Fruit fly (Drosophila melanogaster): ENCODE results near the gene CG12984.

CG12984 gene

DNA sequence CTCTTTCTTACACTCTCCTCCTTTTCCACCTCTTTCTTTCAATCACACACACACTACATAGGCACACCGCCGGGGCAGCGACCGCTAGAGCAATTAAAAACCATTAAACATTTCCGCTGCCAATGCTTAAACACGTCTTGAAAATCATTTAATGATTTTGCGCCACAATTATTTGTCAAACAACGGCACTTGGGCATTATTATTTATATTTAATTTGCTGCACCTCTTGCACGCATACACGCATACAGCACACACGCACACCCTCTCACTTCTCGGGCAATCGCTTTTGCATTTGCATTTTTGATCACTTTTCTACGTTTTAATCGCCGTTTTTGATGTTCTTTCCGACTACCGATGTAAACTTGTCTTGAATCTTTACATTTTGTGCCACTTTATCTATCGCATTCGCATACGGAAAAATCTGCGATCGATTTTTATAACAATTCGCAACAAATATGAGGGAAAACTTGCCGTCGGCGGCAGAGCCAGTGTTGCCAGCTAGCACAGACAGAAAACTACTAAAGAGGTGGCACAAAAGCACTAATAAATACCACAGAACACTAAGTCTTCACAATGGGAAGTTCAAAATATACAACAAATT is 35.5 kb downstream of the CG12984 start, which contains the start of gene skd:
skd (minus strand) TSS at position 518 of the 601 bp plus-strand sequence.
- TF ChIP-seq CTCF (optimal IDR thresholded peaks at IDR 0.05), result no peak
- TF ChIP-seq CG8478 (optimal IDR thresholded peaks at IDR 0.05), result no peak

DNA sequence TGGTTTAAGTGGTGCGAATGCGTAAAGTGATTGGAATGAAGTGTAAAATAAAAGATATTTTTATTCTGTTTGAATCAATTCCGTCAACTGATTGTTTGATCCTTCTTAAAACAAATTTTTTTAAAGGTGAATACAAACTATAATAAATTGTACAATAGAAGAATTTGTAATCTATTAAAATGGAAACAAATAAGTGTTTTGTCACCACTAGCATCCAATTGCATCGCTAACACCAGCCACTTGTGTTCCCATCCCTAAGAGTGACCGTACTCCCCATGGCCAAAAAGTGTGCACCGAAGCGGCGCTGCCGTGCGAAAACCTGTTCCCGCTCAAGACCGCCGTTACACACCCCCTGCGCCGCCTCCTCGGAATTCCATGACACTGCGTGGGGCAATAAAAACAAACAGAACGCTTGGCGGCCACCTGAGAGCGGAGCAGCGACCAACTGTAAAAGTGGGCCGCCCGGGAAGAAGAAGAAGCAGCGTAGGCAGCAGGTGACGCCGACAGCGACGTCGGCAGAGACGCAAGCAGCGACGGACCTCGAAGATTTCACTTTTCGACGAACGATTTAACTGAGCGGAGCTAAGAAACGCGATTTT is 36.3 kb downstream of the CG12984 start, which contains the start of gene Pdss2:
Pdss2 (plus strand) TSS at position 259 of the 599 bp plus-strand sequence.
- TF ChIP-seq CTCF (optimal IDR thresholded peaks at IDR 0.05), result no peak
- TF ChIP-seq CG8478 (optimal IDR thresholded peaks at IDR 0.05), result no peak

DNA sequence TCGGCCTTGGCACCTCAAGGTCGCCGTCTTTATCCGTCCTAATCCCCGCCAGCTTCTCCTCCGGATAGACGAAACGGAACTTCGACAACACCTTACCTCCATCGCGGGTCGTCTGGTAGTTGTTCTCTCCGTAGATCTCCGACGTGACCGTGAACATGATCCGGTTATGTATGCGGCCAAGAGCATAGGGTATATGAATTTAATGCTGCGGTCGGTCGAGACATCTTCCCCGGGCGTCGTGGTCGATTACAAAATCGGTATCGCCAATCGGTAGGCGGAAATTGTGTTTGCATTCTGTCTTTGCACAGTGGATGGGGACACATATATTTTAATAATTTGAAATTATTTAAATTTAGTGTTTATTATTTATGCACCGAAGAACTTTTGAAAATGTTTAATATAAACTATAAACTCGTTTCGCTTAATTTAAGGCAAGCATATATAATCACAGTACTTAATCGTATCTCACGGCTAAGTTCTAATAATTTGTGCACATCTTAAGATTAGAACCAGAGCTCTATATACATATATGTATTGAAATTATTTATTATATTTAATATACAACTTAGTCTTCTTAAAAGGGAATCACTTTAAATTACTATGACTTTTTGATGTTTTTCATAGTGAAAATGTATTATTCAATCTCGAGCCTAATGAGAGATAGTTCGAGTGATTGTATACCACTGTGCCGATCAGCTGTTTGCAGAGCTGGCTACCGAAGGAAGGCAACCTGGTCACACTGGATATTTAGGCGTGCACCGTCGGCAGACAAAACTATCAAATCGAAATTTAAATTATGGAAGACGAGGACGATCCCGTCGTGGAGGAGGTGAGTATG is 39.8 kb downstream of the CG12984 start, which contains the start of the genes CG10584 and Polr3E:
CG10584 (minus strand) TSS at position 268 of the 838 bp plus-strand sequence.
Polr3E (plus strand) TSS at position 733 of the 838 bp plus-strand sequence.
- TF ChIP-seq CTCF (optimal IDR thresholded peaks at IDR 0.05) (no peak), CG8478 (optimal IDR thresholded peaks at IDR 0.05) (no peak)

DNA sequence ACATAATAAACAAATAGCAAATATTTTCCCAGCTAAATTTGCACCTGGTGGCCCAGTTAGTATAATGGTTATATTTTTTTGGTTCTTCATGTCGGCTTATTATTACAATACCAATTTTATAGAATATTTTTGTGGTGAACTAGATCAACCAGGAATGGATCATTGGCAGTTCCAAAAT is 42.5 kb downstream of the CG12984 start, which contains the start of gene CG10581:
CG10581 (minus strand) TSS at position 101 of the 178 bp plus-strand sequence.
- no peak for TF ChIP-seq CTCF (optimal IDR thresholded peaks at IDR 0.05)
- TF ChIP-seq CG8478 (optimal IDR thresholded peaks at IDR 0.05), result no peak

DNA sequence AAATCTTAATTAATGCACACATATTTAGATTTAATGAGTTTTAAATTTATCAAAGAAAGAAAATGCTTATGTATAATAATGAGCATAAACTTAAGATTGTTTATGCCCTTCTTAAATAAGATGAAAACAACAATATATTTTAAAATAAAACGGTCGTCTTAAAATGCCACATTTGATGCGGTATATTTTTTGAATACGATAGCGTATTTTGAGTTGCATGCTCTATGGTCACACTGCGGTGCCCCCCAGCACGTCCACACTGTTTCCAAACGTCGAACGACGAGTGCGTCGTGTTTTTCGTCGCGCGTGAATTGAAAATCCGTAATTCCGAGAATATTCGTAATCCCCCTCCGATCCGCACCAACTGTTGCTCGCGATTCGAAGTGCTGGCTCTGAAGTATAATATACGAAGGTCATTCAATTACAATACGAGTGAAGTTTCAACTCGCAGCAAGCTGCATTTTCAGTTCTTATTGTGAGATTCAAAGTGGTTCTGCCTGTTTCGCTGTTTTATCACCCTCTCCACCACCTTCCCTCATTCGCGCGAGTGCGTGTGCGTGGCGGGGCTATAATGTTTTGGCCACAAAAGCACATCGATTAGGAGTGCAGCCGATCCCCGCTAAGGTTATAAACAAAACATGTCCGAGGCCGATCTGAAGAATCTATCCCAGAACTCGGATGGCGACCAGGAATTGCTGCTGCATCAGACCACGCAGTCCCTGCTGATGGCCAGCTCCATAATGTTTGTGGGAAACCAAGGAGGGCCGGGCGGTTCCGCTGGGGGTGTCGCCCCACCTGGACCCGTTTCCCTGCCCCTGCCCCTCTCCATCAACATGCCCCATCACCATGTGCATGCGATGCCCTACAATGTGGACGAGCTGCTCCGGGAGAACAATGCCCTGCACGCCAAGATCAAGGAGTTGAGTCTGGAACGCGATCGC is 43.1 kb downstream of the CG12984 start, which contains the start of gene siz:
siz (plus strand) TSS at position 255 of the 941 bp plus-strand sequence.
- TF ChIP-seq CTCF (optimal IDR thresholded peaks at IDR 0.05) (no peak), CG8478 (optimal IDR thresholded peaks at IDR 0.05) (no peak)

DNA sequence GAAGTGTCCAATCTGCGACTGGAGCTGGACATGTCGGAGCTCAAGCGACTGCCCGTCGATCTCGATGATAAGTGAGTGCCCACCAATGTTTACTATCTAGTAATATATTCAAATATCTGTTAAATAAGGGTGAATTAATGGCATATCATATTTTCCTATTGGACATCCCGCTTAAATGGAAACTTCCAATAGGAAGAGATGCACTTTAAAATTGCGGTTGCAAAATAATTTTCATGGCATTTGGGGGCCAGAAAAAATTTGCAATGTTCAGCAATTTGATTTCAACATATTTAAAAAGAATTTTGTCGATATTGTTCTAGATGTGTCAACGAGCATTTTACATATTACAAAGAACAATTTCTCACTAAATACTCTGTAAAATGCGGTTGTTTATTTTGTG is 43.8 kb downstream of the CG12984 start:
- TF ChIP-seq CTCF (optimal IDR thresholded peaks at IDR 0.05), result no peak
- no peak for TF ChIP-seq CG8478 (optimal IDR thresholded peaks at IDR 0.05)

DNA sequence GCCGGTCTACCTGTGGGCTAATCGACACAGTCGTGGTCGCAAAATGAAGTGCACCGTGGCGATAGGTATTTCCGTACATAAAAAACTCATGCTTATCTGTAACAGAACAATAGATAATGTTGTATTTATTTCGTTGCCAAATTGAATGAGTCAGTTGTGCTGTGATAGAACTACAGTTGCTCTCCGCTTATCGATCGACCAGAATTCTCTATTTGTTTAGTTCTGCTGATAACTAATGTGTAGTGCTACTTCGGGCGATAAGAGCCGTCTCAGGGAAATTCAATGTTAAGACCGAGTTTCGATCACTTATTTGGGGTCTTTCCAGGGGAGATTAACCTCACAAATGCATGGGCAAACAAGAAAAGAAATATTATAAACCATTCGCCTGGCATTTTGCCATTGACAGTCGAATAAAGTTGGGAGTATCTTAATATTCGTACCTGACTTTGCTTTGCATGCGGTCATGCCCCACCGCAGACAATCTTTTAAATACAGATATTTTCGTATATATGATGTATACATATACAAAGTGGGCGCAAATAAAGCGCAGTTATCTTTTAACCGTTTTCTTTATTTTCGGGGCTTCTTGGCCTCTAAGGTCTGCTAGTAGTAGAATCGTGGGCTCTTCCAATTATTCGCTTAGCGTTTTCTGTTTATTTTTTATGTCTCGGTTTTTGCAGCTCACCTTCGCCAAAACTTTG is 44.9 kb downstream of the CG12984 start:
- no peak for TF ChIP-seq CTCF (optimal IDR thresholded peaks at IDR 0.05)
- no peak for TF ChIP-seq CG8478 (optimal IDR thresholded peaks at IDR 0.05)

DNA sequence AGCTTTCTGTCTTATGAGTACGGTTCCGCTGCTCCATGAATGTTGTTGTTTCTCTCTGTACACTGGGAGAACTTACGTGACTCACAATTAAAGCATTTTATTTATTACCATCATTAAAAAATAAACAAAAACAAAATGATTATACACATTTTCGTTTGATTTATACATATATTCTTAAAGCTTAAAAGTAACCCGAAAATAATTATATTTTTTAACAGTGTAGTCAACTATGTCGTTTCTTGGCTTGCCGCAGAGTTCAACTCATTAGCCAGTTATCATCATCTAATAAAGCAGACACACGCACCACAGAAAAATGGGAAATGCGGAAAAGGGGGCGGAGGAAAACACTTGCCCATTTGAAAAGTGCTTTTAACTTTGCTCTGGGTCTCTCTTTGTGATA is 45.9 kb downstream of the CG12984 start:
- no peak for TF ChIP-seq CTCF (optimal IDR thresholded peaks at IDR 0.05)
- TF ChIP-seq CG8478 (optimal IDR thresholded peaks at IDR 0.05), result no peak

DNA sequence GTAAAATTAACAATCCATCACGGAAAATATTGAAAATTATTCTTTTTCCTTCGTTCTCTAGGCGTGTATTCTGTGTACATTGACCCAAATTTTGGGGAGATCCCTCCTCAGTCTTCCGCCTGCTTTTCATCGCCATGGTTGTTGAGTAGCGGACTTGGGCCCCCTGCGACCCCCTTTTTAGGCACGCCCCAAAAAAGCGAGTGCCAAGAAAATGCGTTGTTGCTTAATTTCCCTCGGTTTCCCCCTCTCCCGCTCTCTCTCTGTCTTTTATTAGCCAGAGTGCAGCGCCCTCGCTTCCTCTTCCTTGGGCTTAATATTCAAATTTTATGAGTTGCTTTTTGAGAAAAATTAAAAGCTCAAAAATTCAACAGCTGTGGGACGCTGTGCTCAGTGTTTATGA is 49.4 kb downstream of the CG12984 start:
- TF ChIP-seq CTCF (optimal IDR thresholded peaks at IDR 0.05) (no peak), CG8478 (optimal IDR thresholded peaks at IDR 0.05) (no peak)

All from S2 (cell line).